Fruit fly (Drosophila melanogaster) Kc167 (cell line): ENCODE data around the gene CG13996.

ENCODE experiments used
- Myc ChIP-seq: fragments of >200 bp; optimal IDR thresholded peaks from 2 replicates; lab custom pipeline; 2017; ENCODE audit warnings: missing external identifiers
- Sin3A ChIP-seq: fragments of >200 bp; optimal IDR thresholded peaks from 2 replicates; lab custom pipeline; 2018; ENCODE audit warnings: missing external identifiers
- h ChIP-seq: fragments of >200 bp; optimal IDR thresholded peaks from 3 replicates; lab custom pipeline; 2018; ENCODE audit warnings: missing external identifiers
- insv ChIP-seq: fragments of >200 bp; optimal IDR thresholded peaks from 3 replicates; lab custom pipeline; 2018; ENCODE audit warnings: missing external identifiers
- psq ChIP-seq: fragments of >200 bp; optimal IDR thresholded peaks from 2 replicates; lab custom pipeline; 2017; ENCODE audit warnings: missing external identifiers
- ttk ChIP-seq: sonication (Bioruptor generic); optimal IDR thresholded peaks from 2 replicates; lab custom pipeline; 2017; ENCODE audit warnings: missing external identifiers

Gene CG13996

dm6 chr2L:6031838-6032237, 11.2 kb downstream of the CG13996 start:
- TF ChIP-seq Myc (lab: Kevin White, UChicago) (no peak), psq (lab: Kevin White, UChicago) (no peak), Sin3A (lab: Kevin White, UChicago) (no peak), ttk (no peak), h (lab: Kevin White, UChicago) (no peak), insv (lab: Kevin White, UChicago) (no peak)

DNA sequence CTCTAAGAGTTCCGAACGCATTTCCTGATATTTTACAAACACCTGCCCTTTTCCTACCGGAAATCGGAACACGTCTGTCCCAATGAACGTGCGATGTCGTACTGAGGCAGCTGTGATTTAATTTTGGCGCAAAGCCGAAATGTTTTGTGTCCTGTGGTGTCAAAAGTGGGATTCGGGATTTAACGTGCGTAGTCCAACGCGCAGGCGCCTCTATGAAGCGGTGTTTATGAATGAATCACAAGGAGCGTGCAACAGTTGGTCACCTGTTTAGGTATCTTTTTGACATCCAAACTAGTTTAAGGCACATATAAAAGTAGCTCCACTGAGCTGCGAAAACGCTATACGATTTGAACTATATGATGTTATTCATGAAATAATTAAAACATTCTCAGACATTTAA, 13.7 kb downstream of the CG13996 start, which contains the start of gene CG9109:
CG9109 (minus strand) TSS at position 80 of the 400 bp plus-strand sequence.
- TF ChIP-seq ttk (no peak), psq (lab: Kevin White, UChicago) (no peak), Myc (lab: Kevin White, UChicago) (no peak), insv (lab: Kevin White, UChicago) (no peak), Sin3A (lab: Kevin White, UChicago) (no peak), h (lab: Kevin White, UChicago) (no peak)

- TF ChIP-seq Myc (lab: Kevin White, UChicago): no peak
- TF ChIP-seq h (lab: Kevin White, UChicago): no peak
Measured at dm6 chr2L:6035155-6035554, 14.5 kb downstream of the CG13996 start.

- no peak for TF ChIP-seq ttk
- TF ChIP-seq Myc (lab: Kevin White, UChicago): no peak
- TF ChIP-seq Sin3A (lab: Kevin White, UChicago): no peak
- no peak for TF ChIP-seq insv (lab: Kevin White, UChicago)
- TF ChIP-seq psq (lab: Kevin White, UChicago): no peak
- TF ChIP-seq h (lab: Kevin White, UChicago): no peak
Measured at dm6 chr2L:6036710-6037109, 16.1 kb downstream of the CG13996 start, which contains the start of gene mtm. Gene mtm (minus strand): TSS chr2L:6037015.

dm6 chr2L:6037830-6038229, 17.2 kb downstream of the CG13996 start, which contains the start of the genes CG9117 and CG31643:
Gene CG9117 (minus strand): TSS chr2L:6037902.
Gene CG31643 (plus strand): TSS chr2L:6038117.
- TF ChIP-seq Myc (lab: Kevin White, UChicago): no peak
- TF ChIP-seq ttk: no peak
- TF ChIP-seq h (lab: Kevin White, UChicago): no peak
- no peak for TF ChIP-seq Sin3A (lab: Kevin White, UChicago)
- TF ChIP-seq psq (lab: Kevin White, UChicago): no peak
- TF ChIP-seq insv (lab: Kevin White, UChicago): no peak

- TF ChIP-seq h (lab: Kevin White, UChicago): no peak
- TF ChIP-seq Sin3A (lab: Kevin White, UChicago): no peak
- TF ChIP-seq insv (lab: Kevin White, UChicago): no peak
- no peak for TF ChIP-seq psq (lab: Kevin White, UChicago)
- no peak for TF ChIP-seq ttk
- TF ChIP-seq Myc (lab: Kevin White, UChicago): no peak
Measured at dm6 chr2L:6045484-6045883, 24.8 kb downstream of the CG13996 start.

DNA sequence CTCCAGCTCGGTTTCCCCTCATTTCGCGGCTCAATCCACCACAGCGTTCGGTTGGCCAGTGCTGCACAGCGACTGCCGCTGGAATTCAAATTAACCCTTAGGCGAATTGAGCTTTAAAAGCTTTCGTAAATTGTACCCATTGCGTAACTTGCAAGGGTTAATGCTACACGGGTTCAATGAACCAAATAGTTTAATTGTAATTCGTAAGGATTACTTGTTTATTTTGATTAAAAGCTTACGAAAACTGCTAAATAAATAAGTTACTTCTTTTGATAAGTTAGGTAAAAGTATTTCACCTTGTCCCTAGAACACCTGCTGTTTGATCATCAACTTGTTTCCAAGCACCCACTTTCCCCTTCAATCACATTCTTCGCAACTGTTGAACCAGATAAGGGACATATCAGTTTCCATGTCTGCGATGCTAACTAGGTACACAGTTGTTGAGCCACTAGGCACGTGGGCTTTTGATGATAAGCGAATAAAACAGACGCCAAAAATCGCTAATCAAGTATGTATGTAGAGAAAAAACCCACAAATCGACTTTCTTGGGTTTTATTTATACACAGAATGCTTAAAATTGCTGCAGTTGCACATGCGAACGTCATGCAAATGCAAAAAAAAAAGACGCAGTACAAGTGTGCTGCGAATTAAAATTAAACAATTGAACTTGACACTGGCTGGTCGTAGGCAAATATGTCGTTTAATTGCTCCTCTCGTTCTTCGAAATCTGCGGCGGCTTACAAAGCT, 25.5 kb downstream of the CG13996 start, which contains the start of gene Pfas:
Pfas (minus strand) TSS at position 79 of the 747 bp plus-strand sequence.
- TF ChIP-seq Myc (lab: Kevin White, UChicago): no peak
- TF ChIP-seq h (lab: Kevin White, UChicago): no peak
- TF ChIP-seq psq (lab: Kevin White, UChicago): no peak
- no peak for TF ChIP-seq ttk
- no peak for TF ChIP-seq Sin3A (lab: Kevin White, UChicago)
- no peak for TF ChIP-seq insv (lab: Kevin White, UChicago)

- TF ChIP-seq psq (lab: Kevin White, UChicago) (no peak), h (lab: Kevin White, UChicago) (no peak)
Measured at dm6 chr2L:6046865-6047264, 26.2 kb downstream of the CG13996 start.

DNA sequence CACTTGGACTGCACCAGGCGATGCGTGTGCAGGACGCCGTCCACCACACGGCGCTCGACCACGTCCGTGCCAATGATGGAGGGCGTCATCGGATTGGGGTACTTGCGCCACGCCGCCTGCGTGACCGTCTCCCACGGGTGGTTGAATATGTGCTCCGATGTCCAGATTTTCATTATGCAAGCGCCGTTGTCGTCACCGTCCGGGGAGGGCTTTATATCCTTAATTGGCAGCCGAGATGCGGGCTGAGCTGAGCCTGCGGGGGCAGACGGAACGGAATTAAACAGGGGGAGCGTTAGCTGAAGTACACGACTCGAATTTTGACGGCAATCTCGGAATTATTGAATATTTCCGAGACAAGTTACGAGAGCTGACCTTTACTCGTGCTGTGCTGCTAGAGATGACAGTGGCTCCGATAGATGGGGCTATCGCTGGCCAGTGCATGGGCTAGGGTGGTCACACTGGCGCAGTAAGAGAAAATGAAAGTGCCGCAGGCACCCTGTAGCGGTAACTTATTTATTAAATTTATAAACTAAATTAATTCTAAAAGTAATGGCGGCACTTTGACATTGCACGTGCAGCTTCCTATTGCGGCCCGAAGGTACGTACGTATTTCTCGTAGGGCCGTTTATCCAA, 27.0 kb downstream of the CG13996 start, which contains the start of gene IPIP:
IPIP (plus strand) TSS at position 475 of the 633 bp plus-strand sequence.
- TF ChIP-seq Sin3A (lab: Kevin White, UChicago) (no peak), Myc (lab: Kevin White, UChicago) (no peak), psq (lab: Kevin White, UChicago) (no peak), h (lab: Kevin White, UChicago) (no peak), ttk (no peak), insv (lab: Kevin White, UChicago) (no peak)

- TF ChIP-seq h (lab: Kevin White, UChicago) (no peak), psq (lab: Kevin White, UChicago) (no peak), Sin3A (lab: Kevin White, UChicago) (no peak), Myc (lab: Kevin White, UChicago) (no peak), insv (lab: Kevin White, UChicago) (no peak), ttk (no peak)
Measured at dm6 chr2L:6048542-6048941, 27.9 kb downstream of the CG13996 start, which contains the start of the genes CG34179 and slmo. Gene CG34179 (minus strand): TSS chr2L:6048706. Gene slmo (minus strand): TSS chr2L:6048706.

dm6 chr2L:6050575-6050974, 29.9 kb downstream of the CG13996 start, which contains the start of gene CG9135:
Gene CG9135 (plus strand): TSS chr2L:6050800.
- no peak for TF ChIP-seq Myc (lab: Kevin White, UChicago)
- TF ChIP-seq ttk: no peak
- no peak for TF ChIP-seq Sin3A (lab: Kevin White, UChicago)
- no peak for TF ChIP-seq h (lab: Kevin White, UChicago)
- TF ChIP-seq insv (lab: Kevin White, UChicago): no peak
- no peak for TF ChIP-seq psq (lab: Kevin White, UChicago)
